Worm (Caenorhabditis elegans): ENCODE results near the gene C35D10.7.

Gene C35D10.7

DNA sequence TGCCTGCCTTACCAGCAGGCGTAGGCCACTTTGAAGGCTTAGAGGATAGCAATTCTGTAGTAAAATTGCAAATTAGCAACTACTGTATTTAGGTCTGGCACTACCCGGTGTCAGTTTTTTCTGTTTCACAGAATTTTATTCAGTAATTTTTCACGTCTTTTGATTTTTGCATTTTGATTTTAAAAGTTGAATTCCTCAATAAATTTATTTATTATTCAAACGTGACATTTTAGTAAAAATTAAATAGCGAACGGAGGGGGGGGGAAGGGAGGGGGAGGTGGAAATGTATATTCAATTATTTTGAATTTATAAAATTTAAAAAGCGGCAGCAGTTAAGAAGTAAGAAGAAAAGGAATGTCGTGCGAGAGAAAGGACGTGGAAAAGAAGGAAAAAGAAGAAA, 38.8 kb upstream of the C35D10.7 start, which contains the start of gene F26A1.4:
Gene F26A1.4, plus strand, starts transcription at position 301 of the 400 bp plus-strand sequence.
- TF ChIP-seq F10B5.3 (tag; optimal IDR thresholded peaks at IDR 0.05) (no peak), ceh-20 (GFP tag; IDR thresholded peaks at IDR 0.05) (no peak), ama-1 (optimal IDR thresholded peaks at IDR 0.05) (no peak), saeg-2 (GFP tag; IDR thresholded peaks at IDR 0.05) (no peak), cey-2 (tag; optimal IDR thresholded peaks at IDR 0.05; ENCODE audit: borderline replicate concordance, insufficient read depth) (no peak), zip-2 (tag; optimal IDR thresholded peaks at IDR 0.05) (no peak), nhr-237 (tag; optimal IDR thresholded peaks at IDR 0.05) (no peak), ceh-82 (tag; optimal IDR thresholded peaks at IDR 0.05) (no peak), rbr-2 (tag; optimal IDR thresholded peaks at IDR 0.05) (no peak), nhr-76 (tag; optimal IDR thresholded peaks at IDR 0.05) (no peak), skn-1 (tag; optimal IDR thresholded peaks at IDR 0.05) (no peak), ceh-28 (tag; optimal IDR thresholded peaks at IDR 0.05) (no peak), lin-29 (GFP tag; IDR thresholded peaks at IDR 0.05) (no peak), Y75B8A.6 (GFP tag; IDR thresholded peaks at IDR 0.05) (no peak)

ce11 chrIII:4819843-4820242, 36.1 kb upstream of the C35D10.7 start, which contains the start of gene F26A1.7:
Gene F26A1.7 (minus strand): TSS chrIII:4819943.
- no peak for TF ChIP-seq nhr-77 (tag; optimal IDR thresholded peaks at IDR 0.05)
- no peak for TF ChIP-seq mdt-29 (GFP tag; IDR thresholded peaks at IDR 0.05)
- TF ChIP-seq daf-16 (GFP tag; optimal IDR thresholded peaks at IDR 0.05): no peak
- TF ChIP-seq daf-16 (tag; optimal IDR thresholded peaks at IDR 0.05): no peak
- no peak for TF ChIP-seq ctbp-1 (GFP tag; IDR thresholded peaks at IDR 0.05)
- TF ChIP-seq lin-1 (GFP tag; IDR thresholded peaks at IDR 0.05): no peak
- no peak for TF ChIP-seq Y75B8A.6 (GFP tag; IDR thresholded peaks at IDR 0.05)
- no peak for TF ChIP-seq jun-1 (tag; optimal IDR thresholded peaks at IDR 0.05)
- no peak for TF ChIP-seq Y48G9A.11 (GFP tag; IDR thresholded peaks at IDR 0.05)
- TF ChIP-seq tra-1 (GFP tag; IDR thresholded peaks at IDR 0.05): no peak
- TF ChIP-seq lin-29 (GFP tag; IDR thresholded peaks at IDR 0.05): no peak
- TF ChIP-seq snpc-4 (tag; optimal IDR thresholded peaks at IDR 0.05): no peak
- no peak for TF ChIP-seq tag-97 (GFP tag; IDR thresholded peaks at IDR 0.05)
- TF ChIP-seq daf-12 (tag; optimal IDR thresholded peaks at IDR 0.05): no peak
- no peak for TF ChIP-seq ZK546.5 (tag; optimal IDR thresholded peaks at IDR 0.05)
- no peak for TF ChIP-seq nhr-25 (tag; optimal IDR thresholded peaks at IDR 0.05; ENCODE audit: borderline replicate concordance, insufficient read depth)

ce11 chrIII:4822140-4822539, 33.9 kb upstream of the C35D10.7 start, which contains the start of gene F26A1.8:
Gene F26A1.8 (minus strand): TSS chrIII:4822240.
- no peak for TF ChIP-seq F49E8.2 (tag; optimal IDR thresholded peaks at IDR 0.05; ENCODE audit: borderline replicate concordance)
- no peak for TF ChIP-seq nhr-41 (GFP tag; IDR thresholded peaks at IDR 0.05)
- no peak for TF ChIP-seq mdl-1 (tag; optimal IDR thresholded peaks at IDR 0.05)
- no peak for TF ChIP-seq zfp-2 (tag; optimal IDR thresholded peaks at IDR 0.05)
- no peak for TF ChIP-seq Y75B8A.6 (GFP tag; IDR thresholded peaks at IDR 0.05)
- TF ChIP-seq pha-4 (GFP tag; IDR thresholded peaks at IDR 0.05): no peak
- no peak for TF ChIP-seq pha-4 (tag; optimal IDR thresholded peaks at IDR 0.05)
- no peak for TF ChIP-seq hlh-11 (tag; optimal IDR thresholded peaks at IDR 0.05)
- no peak for TF ChIP-seq spr-1 (tag; optimal IDR thresholded peaks at IDR 0.05)
- no peak for TF ChIP-seq daf-12 (tag; optimal IDR thresholded peaks at IDR 0.05)
- no peak for TF ChIP-seq lin-29 (GFP tag; IDR thresholded peaks at IDR 0.05)
- no peak for TF ChIP-seq hif-1 (tag; optimal IDR thresholded peaks at IDR 0.05)
- no peak for TF ChIP-seq nhr-102 (tag; optimal IDR thresholded peaks at IDR 0.05)
- no peak for TF ChIP-seq nhr-77 (tag; optimal IDR thresholded peaks at IDR 0.05)
- no peak for TF ChIP-seq lin-13 (GFP tag; optimal IDR thresholded peaks at IDR 0.05)
- TF ChIP-seq sdz-12 (GFP tag; optimal IDR thresholded peaks at IDR 0.05): no peak
- TF ChIP-seq skn-1 (tag; optimal IDR thresholded peaks at IDR 0.05): no peak

All from whole organism, L4 larva.